Fruit fly (Drosophila melanogaster): ENCODE data around the gene CG4582.

The CG4582 gene

DNA sequence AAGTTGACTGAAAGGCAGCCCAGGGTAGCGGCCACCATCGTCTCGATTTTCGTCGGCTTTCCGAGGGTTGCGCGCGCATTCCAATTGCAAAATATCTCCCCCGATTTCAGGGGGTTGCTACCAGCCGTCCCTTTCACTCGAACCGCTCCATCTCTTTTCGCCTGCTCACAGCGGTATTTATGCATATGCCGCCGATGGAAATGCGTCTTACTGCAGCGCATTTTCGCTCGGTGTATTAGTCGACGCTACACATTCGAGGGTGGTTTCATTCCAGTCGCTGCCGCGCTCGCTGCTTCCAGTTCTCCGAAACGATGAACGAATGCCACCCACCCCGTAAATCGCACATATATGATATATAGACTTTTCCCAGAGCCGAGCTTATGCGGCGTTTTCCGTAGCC lies 6.2 kb upstream of the CG4582 start:
- no peak for TF ChIP-seq CG17801 (GFP tag; optimal IDR thresholded peaks at IDR 0.05; ENCODE audit: partially characterized antibody)

DNA sequence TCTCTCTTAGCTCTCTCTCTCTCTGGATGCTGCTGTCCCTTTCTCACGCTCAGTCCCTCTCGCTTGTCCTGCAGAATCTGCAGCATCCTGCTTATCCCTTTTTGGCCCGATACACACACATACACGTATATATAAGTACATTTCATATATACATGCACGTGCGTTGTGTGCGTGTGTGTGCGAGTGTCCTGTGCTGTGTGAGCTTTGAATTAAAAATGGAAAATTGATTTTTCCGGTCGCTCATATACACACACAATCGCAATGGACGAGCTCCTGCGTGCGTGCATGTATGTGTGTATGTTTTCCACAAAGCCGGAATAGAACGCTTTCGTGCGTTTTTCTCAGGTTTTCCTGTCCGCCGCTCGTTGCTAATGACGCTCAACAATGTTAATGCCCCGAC lies 5.5 kb upstream of the CG4582 start:
- no peak for TF ChIP-seq CG17801 (GFP tag; optimal IDR thresholded peaks at IDR 0.05; ENCODE audit: partially characterized antibody)

DNA sequence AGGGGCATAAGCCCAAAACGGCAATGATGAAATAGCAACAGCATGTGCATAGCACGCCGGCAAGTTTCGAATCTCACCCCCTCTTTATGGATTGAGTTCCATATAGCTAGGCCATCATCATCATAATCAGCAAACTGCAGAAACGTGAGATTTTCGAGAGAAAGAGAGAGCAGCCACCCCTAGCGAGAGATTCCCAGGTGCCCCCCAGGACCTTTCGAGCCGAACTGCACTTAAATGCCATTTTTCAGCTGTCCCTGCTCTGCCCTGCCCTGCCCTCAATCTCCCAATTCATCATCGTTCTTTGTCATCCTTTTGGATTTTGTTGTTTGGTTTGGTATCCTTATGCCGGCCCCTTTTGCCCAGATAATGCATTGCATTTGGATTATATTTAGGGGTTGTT lies 4.7 kb upstream of the CG4582 start:
- no peak for TF ChIP-seq CG17801 (GFP tag; optimal IDR thresholded peaks at IDR 0.05; ENCODE audit: partially characterized antibody)

DNA sequence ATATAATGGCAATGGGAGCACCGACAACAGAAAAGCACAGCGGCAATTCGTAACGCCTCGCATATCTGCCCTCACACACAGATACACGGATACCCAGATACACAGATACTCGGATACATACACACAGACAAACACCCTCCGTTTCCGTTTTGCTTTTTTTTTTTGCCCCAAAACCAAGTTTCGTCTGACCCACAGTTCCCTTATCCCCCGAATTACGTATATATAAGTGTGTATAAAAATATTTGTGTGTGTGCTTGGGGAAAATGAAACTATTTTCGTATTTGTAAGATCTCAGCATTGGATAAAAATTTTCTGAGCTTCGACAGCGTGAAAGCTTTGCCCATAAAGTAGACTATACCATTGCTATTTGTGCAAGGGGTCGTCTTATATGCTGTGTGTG lies 23.6 kb downstream of the CG4582 start:
- no peak for TF ChIP-seq CG17801 (GFP tag; optimal IDR thresholded peaks at IDR 0.05; ENCODE audit: partially characterized antibody)

DNA sequence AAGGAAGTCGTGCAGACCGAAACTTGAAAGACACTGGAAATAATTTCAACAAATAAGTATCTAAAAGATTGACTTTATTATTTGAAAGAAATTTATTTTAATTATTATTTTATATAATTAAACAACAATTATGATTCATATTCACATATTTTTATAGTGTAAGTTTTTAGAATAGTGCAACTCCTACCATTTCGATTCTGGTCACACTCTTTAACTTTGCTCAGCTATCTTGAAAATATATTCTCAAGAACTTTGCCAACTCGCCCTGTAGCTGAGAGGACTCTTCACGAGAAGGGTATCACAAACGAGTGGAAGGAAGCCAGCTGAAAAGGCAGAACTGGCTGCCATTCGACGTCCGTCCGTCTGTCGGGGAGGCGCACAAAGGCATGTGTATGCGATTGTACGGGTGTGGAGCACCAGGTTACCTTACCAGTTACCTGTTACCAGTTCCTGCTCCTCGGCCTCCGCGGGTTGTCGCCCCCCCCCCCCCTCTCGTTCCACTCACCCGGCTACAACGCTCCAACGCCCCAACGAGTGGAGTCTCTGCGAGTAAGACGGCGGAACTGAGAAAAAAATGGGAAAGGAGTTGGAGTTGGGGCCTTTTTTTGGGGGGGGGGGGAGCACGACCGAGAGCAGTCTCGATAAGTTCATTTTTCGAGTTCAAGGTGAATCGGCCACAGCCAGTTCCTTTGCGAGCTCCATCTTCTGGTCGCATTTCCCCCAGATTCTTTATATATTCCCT lies 27.4 kb downstream of the CG4582 start:
- no peak for TF ChIP-seq CG17801 (GFP tag; optimal IDR thresholded peaks at IDR 0.05; ENCODE audit: partially characterized antibody)

DNA sequence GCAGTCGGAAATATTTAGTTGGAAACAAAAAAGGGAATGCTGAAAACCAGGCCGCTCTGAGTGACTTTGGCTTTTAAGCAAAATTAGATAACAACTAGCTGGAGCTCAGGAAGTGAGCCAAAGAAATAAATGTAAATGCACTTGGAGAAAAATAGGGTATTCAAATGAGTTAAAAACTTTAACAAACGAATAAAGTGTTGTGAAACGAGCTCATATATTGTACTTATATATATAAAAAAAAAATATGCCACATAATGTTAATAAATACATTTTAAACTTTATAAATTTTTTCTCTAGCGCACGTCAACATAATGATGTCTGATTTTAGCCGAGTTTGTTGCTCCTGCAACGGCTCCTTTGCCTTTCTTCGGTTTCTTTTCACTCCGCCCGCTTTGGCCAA lies 30.8 kb downstream of the CG4582 start:
- TF ChIP-seq CG17801 (GFP tag; optimal IDR thresholded peaks at IDR 0.05; ENCODE audit: partially characterized antibody): no peak

DNA sequence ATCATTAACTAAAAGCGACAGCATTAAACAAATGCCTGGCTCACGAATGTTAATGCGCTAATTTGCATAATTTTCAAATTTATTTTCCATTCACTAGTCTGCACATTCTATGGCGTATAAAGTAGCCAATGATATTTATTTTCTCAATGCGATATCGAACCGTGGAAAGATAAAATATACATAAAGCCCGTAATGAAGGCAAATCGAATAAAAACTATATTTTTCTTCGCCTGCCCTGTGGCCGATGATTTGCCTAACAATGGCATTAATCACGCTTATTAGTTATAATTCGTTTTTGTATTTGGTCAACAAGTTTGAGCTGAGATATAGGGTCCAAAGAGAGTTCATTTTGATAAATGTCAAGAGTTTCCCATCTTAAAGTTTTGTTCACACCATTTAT lies 32.6 kb downstream of the CG4582 start:
- TF ChIP-seq CG17801 (GFP tag; optimal IDR thresholded peaks at IDR 0.05; ENCODE audit: partially characterized antibody): no peak

DNA sequence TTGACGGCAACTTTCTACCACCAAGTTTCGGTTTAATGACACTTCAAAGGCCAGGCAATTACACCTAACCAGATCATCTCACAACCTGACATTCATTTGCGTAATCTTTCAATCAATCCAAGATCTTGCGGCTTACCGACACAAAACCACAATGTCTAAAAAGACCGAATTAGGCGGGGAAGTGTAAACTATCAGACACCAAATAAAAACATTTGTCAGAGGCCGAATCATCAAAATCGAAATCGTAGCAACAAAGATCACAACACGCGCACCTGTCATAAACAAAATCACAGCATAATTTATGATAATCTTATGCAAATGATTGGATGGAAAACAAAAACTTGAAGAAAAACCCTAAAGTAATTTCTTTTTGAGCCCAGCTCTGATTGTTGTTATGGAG lies 33.2 kb downstream of the CG4582 start:
- TF ChIP-seq CG17801 (GFP tag; optimal IDR thresholded peaks at IDR 0.05; ENCODE audit: partially characterized antibody): no peak

DNA sequence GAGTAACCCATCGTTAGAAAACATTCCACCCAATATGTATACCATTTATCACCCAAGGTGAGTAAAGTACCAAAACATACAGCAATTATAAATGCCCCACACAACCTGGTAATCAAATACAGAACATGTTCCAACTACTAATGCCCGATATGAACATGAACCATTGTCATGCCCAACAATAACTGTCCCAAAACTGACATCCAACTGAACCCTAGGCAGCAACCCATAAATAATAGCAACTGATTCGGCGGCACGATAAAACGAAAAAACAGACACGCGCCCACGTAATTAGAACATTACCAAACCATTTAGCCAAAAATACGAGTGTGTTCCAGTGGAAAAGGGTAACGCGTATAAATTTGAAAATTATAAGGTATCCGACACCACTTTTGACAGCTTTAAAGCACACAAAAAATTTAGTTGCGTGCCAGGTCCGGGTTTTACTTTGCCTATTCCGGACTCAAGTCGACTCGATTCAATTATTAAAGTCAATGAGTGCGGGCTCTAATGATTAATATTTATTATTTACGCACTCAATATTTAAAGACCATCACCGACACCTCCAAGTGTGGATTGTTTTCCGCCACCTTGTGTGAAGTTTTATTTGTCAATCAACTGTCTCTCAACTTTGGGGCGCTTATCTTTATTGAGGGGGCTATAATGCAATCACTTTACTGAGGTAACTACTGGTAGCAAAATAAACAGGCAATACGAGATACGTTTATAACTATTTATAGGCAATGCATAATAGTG lies 39.2 kb downstream of the CG4582 start:
- TF ChIP-seq CG17801 (GFP tag; optimal IDR thresholded peaks at IDR 0.05; ENCODE audit: partially characterized antibody): no peak

DNA sequence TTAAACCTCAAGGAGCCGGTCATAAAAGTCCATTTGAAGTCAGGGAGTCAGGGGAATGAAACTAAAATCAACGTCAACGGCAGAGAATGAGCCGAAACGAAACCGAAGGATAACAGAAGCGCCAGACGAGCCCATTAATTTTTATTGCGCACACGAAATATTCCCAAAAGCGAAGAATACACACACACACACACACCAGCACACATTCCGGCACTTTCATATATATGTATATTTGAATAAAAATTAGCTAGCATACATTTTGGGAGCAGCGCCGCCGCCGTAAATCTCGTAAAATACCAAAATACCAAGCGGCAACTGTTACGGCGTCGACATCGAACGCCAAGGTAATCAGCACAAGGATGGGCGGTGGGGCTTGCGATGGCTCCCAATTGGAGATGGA lies 43.8 kb downstream of the CG4582 start:
- TF ChIP-seq CG17801 (GFP tag; optimal IDR thresholded peaks at IDR 0.05; ENCODE audit: partially characterized antibody): no peak

DNA sequence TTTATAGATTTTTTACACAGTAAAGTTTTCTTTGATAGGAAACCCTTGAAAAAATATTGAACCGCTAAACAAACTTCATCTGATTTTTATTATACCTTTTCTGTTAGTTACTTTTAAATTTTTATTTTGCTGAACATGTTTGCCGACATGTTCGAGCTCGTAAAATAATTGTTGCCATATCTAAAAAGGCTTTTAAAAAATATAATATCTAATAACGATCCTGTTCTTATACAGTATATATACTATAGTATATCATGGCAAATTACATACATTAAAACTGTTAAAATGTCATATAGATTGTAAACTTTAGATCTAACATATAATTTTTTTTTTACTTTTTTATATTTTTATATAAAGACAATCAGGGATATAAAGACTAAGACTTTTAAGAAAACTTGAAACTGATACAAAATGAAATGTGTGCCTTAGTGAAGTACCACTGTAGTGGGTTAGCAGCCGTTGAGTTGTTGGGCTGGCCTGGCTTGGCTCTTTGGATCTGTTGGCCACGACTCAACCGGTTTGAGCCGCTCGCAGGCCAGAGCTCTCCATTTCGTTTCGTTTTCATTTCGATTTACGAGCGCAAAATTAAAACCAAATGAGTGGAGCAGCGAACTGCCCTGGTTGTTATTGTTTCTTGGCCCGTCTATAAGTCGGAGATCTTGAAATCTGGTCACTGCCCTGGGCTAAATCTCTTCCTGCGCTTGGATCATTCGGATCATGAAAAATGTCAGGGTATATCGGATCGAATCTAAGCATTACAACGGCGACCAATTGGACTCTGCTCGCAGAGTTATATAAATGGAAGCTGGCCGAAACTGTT lies 50.4 kb downstream of the CG4582 start:
- TF ChIP-seq CG17801 (GFP tag; optimal IDR thresholded peaks at IDR 0.05; ENCODE audit: partially characterized antibody): no peak

DNA sequence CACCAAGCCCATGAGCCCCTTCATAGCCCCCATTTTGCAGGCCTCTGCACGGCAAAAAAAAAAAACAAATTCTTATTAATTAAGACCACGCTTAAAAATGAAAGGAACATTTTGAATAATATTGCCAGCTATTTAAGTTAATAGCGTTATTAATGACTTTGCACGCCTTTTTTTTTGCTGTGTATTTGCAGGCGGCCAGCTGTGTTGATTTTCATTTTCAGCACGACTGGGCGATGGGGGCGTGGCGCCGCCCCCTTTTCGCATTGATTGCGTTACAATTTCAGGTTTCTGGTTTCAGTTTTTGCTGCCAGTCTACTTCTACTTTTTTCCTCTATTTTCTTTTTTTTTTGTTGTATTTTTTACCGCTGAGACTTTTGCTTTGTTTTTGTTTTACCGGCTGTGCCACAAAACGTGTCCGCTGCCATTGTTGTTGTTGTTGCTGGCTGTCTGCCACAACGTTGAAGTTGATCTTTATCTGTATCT lies 51.0 kb downstream of the CG4582 start:
- TF ChIP-seq CG17801 (GFP tag; optimal IDR thresholded peaks at IDR 0.05; ENCODE audit: partially characterized antibody): no peak
